Worm (Caenorhabditis elegans): Measurements from ENCODE around the gene W02B3.3.

ce11 chrIII:668303-668893 lies at the start of gene W02B3.3:
- TF ChIP-seq unc-62 (GFP tag; optimal IDR thresholded peaks at IDR 0.05 in 1 of 2) (peak in 1 of 2 experiments; percentile 94), unc-62 (tag; optimal IDR thresholded peaks at IDR 0.05) (no peak), unc-39 (tag; optimal IDR thresholded peaks at IDR 0.05) (no peak), spr-3 (GFP tag; optimal IDR thresholded peaks at IDR 0.05) (no peak), lin-39 (tag; optimal IDR thresholded peaks at IDR 0.05) (no peak), nhr-77 (tag; optimal IDR thresholded peaks at IDR 0.05) (no peak), T26A8.4 (GFP tag; IDR thresholded peaks at IDR 0.05) (no peak)
